Fruit fly (Drosophila melanogaster) whole organism, adult: Measurements from ENCODE around the gene CG42693.

Experiments
- CG11617 ChIP-seq: fragments of 200-800 bp; sonication (Bioruptor generic); optimal IDR thresholded peaks from 2 replicates; lab custom pipeline; 2017; ENCODE audit warnings: mild to moderate bottlenecking, missing biosample characterization, missing genetic modification reagents, missing genetic modification characterization
- CG14711 ChIP-seq: fragments of 200-800 bp; sonication (Bioruptor generic); optimal IDR thresholded peaks from 2 replicates; lab custom pipeline; 2018; ENCODE audit warnings: missing biosample characterization, mild to moderate bottlenecking, missing genetic modification characterization, moderate library complexity
- CG33017 ChIP-seq: fragments of 200-800 bp; sonication (Bioruptor generic); optimal IDR thresholded peaks from 2 replicates; lab custom pipeline; 2018; ENCODE audit warnings: missing biosample characterization, mild to moderate bottlenecking, missing genetic modification characterization, moderate library complexity
- CG7101 ChIP-seq: fragments of 200-800 bp; sonication (Bioruptor generic); optimal IDR thresholded peaks from 2 replicates; lab custom pipeline; 2018; ENCODE audit warnings: missing biosample characterization, mild to moderate bottlenecking, missing genetic modification characterization, moderate library complexity
- Hr96 ChIP-seq: fragments of 200-800 bp; sonication (Bioruptor generic); optimal IDR thresholded peaks from 2 replicates; lab custom pipeline; 2016; ENCODE audit warnings: missing biosample characterization, missing genetic modification characterization
- bab1 ChIP-seq: fragments of 200-800 bp; sonication (Bioruptor generic); optimal IDR thresholded peaks from 3 replicates; lab custom pipeline; 2019; ENCODE audit warnings: missing biosample characterization, mild to moderate bottlenecking, missing genetic modification characterization, moderate library complexity
- cnc ChIP-seq, 2 experiments: fragments of >200 bp; optimal IDR thresholded peaks; 2 replicates each; lab custom pipeline; 2017
- kay ChIP-seq: fragments of 200-800 bp; sonication (Bioruptor generic); peaks from one replicate; lab custom pipeline; 2016; ENCODE audit warnings: missing biosample characterization, missing genetic modification characterization, borderline replicate concordance
- toe ChIP-seq: fragments of 200-800 bp; sonication (Bioruptor generic); optimal IDR thresholded peaks from 2 replicates; lab custom pipeline; 2016; ENCODE audit warnings: missing biosample characterization, missing genetic modification characterization

- TF ChIP-seq kay (GFP tag; lab: Kevin White, UChicago) (no peak), CG33017 (no peak), CG14711 (no peak), bab1 (GFP tag; lab: Kevin White, UChicago) (no peak), CG7101 (tag; lab: Kevin White, UChicago) (no peak), Hr96 (GFP tag; lab: Kevin White, UChicago) (no peak), CG11617 (no peak), cnc (optimal IDR thresholded peaks at IDR 0.05; lab: Kevin White, UChicago) (no peak), toe (GFP tag; lab: Kevin White, UChicago) (no peak)
Measured at dm6 chr3R:31703370-31703769, 4.8 kb downstream of the CG42693 start.
